Worm (Caenorhabditis elegans): Measurements from ENCODE around the gene cox-11.

cox-11 gene

ce11 chrIV:13253841-13254240, 9.7 kb downstream of the cox-11 start, which contains the start of gene ttr-45 (continued):
- TF ChIP-seq dve-1 (tag; optimal IDR thresholded peaks at IDR 0.05; ENCODE audit: insufficient read depth) (peak; percentile 95), saeg-2 (GFP tag; IDR thresholded peaks at IDR 0.05) (0 out of 2 replicates have a peak, but pooled peaks have one; percentile 39), Y48G9A.11 (GFP tag; IDR thresholded peaks at IDR 0.05) (no peak)

ce11 chrIV:13255886-13256285, 11.8 kb downstream of the cox-11 start, which contains the start of gene bus-12:
bus-12 (plus strand) TSS chrIV:13256186.
- no peak for TF ChIP-seq hmg-1.1 (GFP tag; IDR thresholded peaks at IDR 0.05)
- TF ChIP-seq lir-3 (tag; optimal IDR thresholded peaks at IDR 0.05): no peak
- TF ChIP-seq ctbp-1 (GFP tag; IDR thresholded peaks at IDR 0.05): no peak
- TF ChIP-seq nhr-237 (tag; optimal IDR thresholded peaks at IDR 0.05): no peak
- TF ChIP-seq mep-1 (tag; optimal IDR thresholded peaks at IDR 0.05): no peak
- no peak for TF ChIP-seq zip-2 (tag; optimal IDR thresholded peaks at IDR 0.05)
- no peak for TF ChIP-seq lin-38 (GFP tag; IDR thresholded peaks at IDR 0.05)
- no peak for TF ChIP-seq mdt-29 (GFP tag; IDR thresholded peaks at IDR 0.05)
- TF ChIP-seq ztf-7 (tag; optimal IDR thresholded peaks at IDR 0.05): no peak
- TF ChIP-seq nhr-48 (tag; optimal IDR thresholded peaks at IDR 0.05): no peak
- TF ChIP-seq arid-1 (GFP tag; conservative IDR thresholded peaks at IDR 0.05): no peak
- no peak for TF ChIP-seq F44E2.7 (GFP tag; IDR thresholded peaks at IDR 0.05)
- TF ChIP-seq unc-62 (GFP tag; optimal IDR thresholded peaks at IDR 0.05 in 1 of 2): no peak
- TF ChIP-seq unc-62 (tag; optimal IDR thresholded peaks at IDR 0.05): no peak
- TF ChIP-seq nhr-6 (tag; optimal IDR thresholded peaks at IDR 0.05): no peak
- no peak for TF ChIP-seq ceh-82 (tag; optimal IDR thresholded peaks at IDR 0.05)
- TF ChIP-seq nhr-28 (tag; optimal IDR thresholded peaks at IDR 0.05): no peak
- no peak for TF ChIP-seq egl-27 (tag; optimal IDR thresholded peaks at IDR 0.05)
- no peak for TF ChIP-seq duxl-1 (tag; optimal IDR thresholded peaks at IDR 0.05; ENCODE audit: poor library complexity)
- no peak for TF ChIP-seq mxl-2 (GFP tag; conservative IDR thresholded peaks at IDR 0.05)
- no peak for TF ChIP-seq attf-4 (tag; optimal IDR thresholded peaks at IDR 0.05)

- TF ChIP-seq dmd-8 (GFP tag; IDR thresholded peaks at IDR 0.05): no peak
- 0 out of 2 replicates have a peak, but pooled peaks have one; percentile 9 for TF ChIP-seq nhr-41 (GFP tag; IDR thresholded peaks at IDR 0.05)
- no peak for TF ChIP-seq nhr-102 (tag; optimal IDR thresholded peaks at IDR 0.05)
Observed at ce11 chrIV:13258872-13259271, 14.7 kb downstream of the cox-11 start, which contains the start of gene JC8.16. JC8.16 (plus strand) TSS chrIV:13259172.

ce11 chrIV:13261778-13262177, 17.7 kb downstream of the cox-11 start:
- TF ChIP-seq set-16 (GFP tag; IDR thresholded peaks at IDR 0.05): peak; percentile 73
- no peak for TF ChIP-seq lin-13 (GFP tag; optimal IDR thresholded peaks at IDR 0.05)
- 0 out of 2 replicates have a peak, but pooled peaks have one; percentile 42 for TF ChIP-seq egl-43 (GFP tag; IDR thresholded peaks at IDR 0.05)

- TF ChIP-seq dmd-9 (GFP tag; IDR thresholded peaks at IDR 0.05) (peak; percentile 69; the same call in 1 of the 2 replicates), dmd-6 (GFP tag; IDR thresholded peaks at IDR 0.05) (0 out of 2 replicates have a peak, but pooled peaks have one; percentile 19), madf-5 (GFP tag; IDR thresholded peaks at IDR 0.05) (0 out of 4 replicates have a peak, but pooled peaks of 1 of the 2 experiments have one; percentile 42), lin-38 (GFP tag; IDR thresholded peaks at IDR 0.05) (peak; percentile 64)
Observed at ce11 chrIV:13262849-13263248, 18.7 kb downstream of the cox-11 start.

ce11 chrIV:13268385-13268784, 24.3 kb downstream of the cox-11 start:
- no peak for TF ChIP-seq lin-15B (tag; optimal IDR thresholded peaks at IDR 0.05)
- TF ChIP-seq unc-130 (GFP tag; optimal IDR thresholded peaks at IDR 0.05): no peak
- no peak for TF ChIP-seq madf-5 (GFP tag; IDR thresholded peaks at IDR 0.05)
- TF ChIP-seq lin-39 (tag; optimal IDR thresholded peaks at IDR 0.05): no peak
- no peak for TF ChIP-seq mxl-2 (GFP tag; conservative IDR thresholded peaks at IDR 0.05)
- no peak for TF ChIP-seq aly-2 (tag; optimal IDR thresholded peaks at IDR 0.05)
- TF ChIP-seq hlh-11 (tag; optimal IDR thresholded peaks at IDR 0.05): no peak
- TF ChIP-seq nhr-28 (tag; optimal IDR thresholded peaks at IDR 0.05): no peak
- no peak for TF ChIP-seq egl-43 (GFP tag; IDR thresholded peaks at IDR 0.05)
- no peak for TF ChIP-seq fkh-10 (GFP tag; optimal IDR thresholded peaks at IDR 0.05)
- TF ChIP-seq gei-8 (GFP tag; optimal IDR thresholded peaks at IDR 0.05): no peak
- TF ChIP-seq nhr-6 (tag; optimal IDR thresholded peaks at IDR 0.05): no peak
- TF ChIP-seq ces-1 (GFP tag; optimal IDR thresholded peaks at IDR 0.05): no peak
- no peak for TF ChIP-seq tag-97 (GFP tag; IDR thresholded peaks at IDR 0.05)
- TF ChIP-seq nhr-77 (tag; optimal IDR thresholded peaks at IDR 0.05): no peak
- no peak for TF ChIP-seq lin-1 (GFP tag; IDR thresholded peaks at IDR 0.05)
- no peak for TF ChIP-seq unc-62 (GFP tag; optimal IDR thresholded peaks at IDR 0.05 in 1 of 2)
- TF ChIP-seq unc-62 (tag; optimal IDR thresholded peaks at IDR 0.05): no peak
